Worm (Caenorhabditis elegans): ENCODE results near the gene cyp-32A1.
A peak's percentile ranks its signal among the peaks of the same experiment; 100 is the strongest.

Gene cyp-32A1

ce11 chrV:7775226-7775625, 6.4 kb upstream of the cyp-32A1 start:
- TF ChIP-seq zip-8 (tag; optimal IDR thresholded peaks at IDR 0.05) (no peak), tbx-8 (GFP tag; optimal IDR thresholded peaks at IDR 0.05) (no peak), unc-62 (GFP tag; optimal IDR thresholded peaks at IDR 0.05) (no peak), snpc-4 (tag; optimal IDR thresholded peaks at IDR 0.05) (no peak), mls-2 (tag; optimal IDR thresholded peaks at IDR 0.05) (no peak), ztf-11 (tag; optimal IDR thresholded peaks at IDR 0.05) (no peak), drap-1 (GFP tag; optimal IDR thresholded peaks at IDR 0.05) (no peak), lin-13 (tag; optimal IDR thresholded peaks at IDR 0.05) (no peak), lsy-2 (tag; optimal IDR thresholded peaks at IDR 0.05) (no peak), sptf-1 (tag; optimal IDR thresholded peaks at IDR 0.05) (no peak), ceh-43 (GFP tag; optimal IDR thresholded peaks at IDR 0.05) (no peak), lin-32 (GFP tag; optimal IDR thresholded peaks at IDR 0.05) (no peak), elt-1 (tag; optimal IDR thresholded peaks at IDR 0.05; ENCODE audit: borderline replicate concordance, insufficient read depth) (no peak), cnd-1 (tag; optimal IDR thresholded peaks at IDR 0.05) (no peak), bed-3 (GFP tag; optimal IDR thresholded peaks at IDR 0.05) (no peak)

DNA sequence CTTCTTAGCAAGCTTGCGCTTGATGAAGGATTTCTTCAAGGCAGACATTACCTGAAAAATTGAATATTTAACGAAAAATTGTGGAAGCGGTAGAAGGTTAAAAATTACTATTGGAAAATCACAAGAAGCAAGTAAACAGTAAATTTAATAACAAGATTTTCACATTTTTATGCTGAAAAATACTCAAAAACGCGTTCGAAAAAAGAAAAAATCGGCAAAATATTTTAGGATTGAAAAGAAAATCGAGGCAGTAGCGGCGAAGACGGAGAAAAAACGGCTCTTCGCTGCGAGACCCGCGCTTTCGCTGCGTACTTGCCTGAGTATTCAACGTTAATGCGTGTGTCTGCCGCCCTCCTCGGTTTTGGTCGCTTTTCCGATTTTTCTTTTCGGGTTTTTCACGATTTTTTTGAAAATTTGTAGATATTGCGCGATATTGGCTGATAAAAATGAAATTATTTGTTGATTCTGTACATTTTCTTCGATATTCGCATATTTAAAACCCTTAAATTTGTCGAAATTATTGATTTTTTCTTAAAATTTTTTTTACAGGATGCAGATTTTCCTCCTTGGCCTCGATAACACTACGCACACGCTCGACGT, 5.5 kb upstream of the cyp-32A1 start, which contains the start of the genes rpl-39 and rps-30:
Gene rpl-39, minus strand, starts transcription at position 51 of the 600 bp plus-strand sequence.
Gene rps-30, plus strand, starts transcription at position 550 of the 600 bp plus-strand sequence.
- TF ChIP-seq ham-2 (GFP tag; optimal IDR thresholded peaks at IDR 0.05) (peak; percentile 54), ces-1 (GFP tag; optimal IDR thresholded peaks at IDR 0.05) (peak; percentile 70), ceh-39 (tag; optimal IDR thresholded peaks at IDR 0.05) (peak; percentile 79), unc-62 (GFP tag; optimal IDR thresholded peaks at IDR 0.05) (peak; percentile 19), unc-120 (tag; optimal IDR thresholded peaks at IDR 0.05; ENCODE audit: poor library complexity, severe bottlenecking) (peak; percentile 24), nhr-76 (tag; optimal IDR thresholded peaks at IDR 0.05) (no peak), pha-4 (tag; optimal IDR thresholded peaks at IDR 0.05) (peak; percentile 85), blmp-1 (tag; optimal IDR thresholded peaks at IDR 0.05) (no peak), nhr-237 (tag; optimal IDR thresholded peaks at IDR 0.05) (peak; percentile 92), ztf-11 (tag; optimal IDR thresholded peaks at IDR 0.05) (peak; percentile 8), mls-2 (tag; optimal IDR thresholded peaks at IDR 0.05) (peak; percentile 31), mep-1 (tag; optimal IDR thresholded peaks at IDR 0.05) (peak; percentile 91), lsy-2 (tag; optimal IDR thresholded peaks at IDR 0.05) (peak; percentile 85), hlh-1 (tag; optimal IDR thresholded peaks at IDR 0.05) (peak; percentile 56), drap-1 (GFP tag; optimal IDR thresholded peaks at IDR 0.05) (no peak), sptf-1 (tag; optimal IDR thresholded peaks at IDR 0.05) (peak; percentile 64), lin-13 (tag; optimal IDR thresholded peaks at IDR 0.05) (peak; percentile 75), tbx-8 (GFP tag; optimal IDR thresholded peaks at IDR 0.05) (no peak)

DNA sequence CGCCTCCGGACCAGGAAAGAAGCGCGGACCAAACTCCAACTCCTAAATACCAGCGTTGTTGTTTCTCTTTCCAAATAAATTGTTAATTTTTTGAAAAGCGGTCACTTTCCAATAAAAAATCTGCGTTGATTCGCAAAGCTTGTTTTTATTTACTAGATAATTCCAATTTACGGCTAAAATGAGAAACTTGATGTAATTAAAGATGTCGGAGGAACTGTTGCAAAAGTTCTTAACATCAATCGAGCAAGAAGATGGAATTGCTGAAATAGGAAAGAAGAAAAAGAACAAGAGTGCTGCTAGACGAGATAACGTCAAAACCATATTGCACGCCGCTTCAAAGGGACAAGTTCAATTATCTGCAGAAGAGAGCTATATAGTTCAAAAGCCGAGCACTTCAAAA, 4.5 kb upstream of the cyp-32A1 start, which contains the start of gene C26F1.3:
Gene C26F1.3, plus strand, starts transcription at position 203 of the 400 bp plus-strand sequence.
- TF ChIP-seq nhr-28 (tag; optimal IDR thresholded peaks at IDR 0.05), result no peak
- TF ChIP-seq nhr-76 (tag; optimal IDR thresholded peaks at IDR 0.05), result no peak
- no peak for TF ChIP-seq elt-3 (tag; optimal IDR thresholded peaks at IDR 0.05)
- no peak for TF ChIP-seq cnd-1 (tag; optimal IDR thresholded peaks at IDR 0.05)
- TF ChIP-seq nhr-12 (tag; optimal IDR thresholded peaks at IDR 0.05), result no peak
- no peak for TF ChIP-seq M03D4.4 (tag; optimal IDR thresholded peaks at IDR 0.05)
- no peak for TF ChIP-seq pha-4 (tag; optimal IDR thresholded peaks at IDR 0.05)
- no peak for TF ChIP-seq sem-2 (GFP tag; optimal IDR thresholded peaks at IDR 0.05)
- TF ChIP-seq nhr-2 (tag; optimal IDR thresholded peaks at IDR 0.05), result no peak
- no peak for TF ChIP-seq mep-1 (tag; optimal IDR thresholded peaks at IDR 0.05)
- no peak for TF ChIP-seq tbx-8 (GFP tag; optimal IDR thresholded peaks at IDR 0.05)

ce11 chrV:7778999-7779398, 2.6 kb upstream of the cyp-32A1 start:
- TF ChIP-seq nhr-12 (tag; optimal IDR thresholded peaks at IDR 0.05) (no peak), ceh-43 (GFP tag; optimal IDR thresholded peaks at IDR 0.05) (no peak), M03D4.4 (tag; optimal IDR thresholded peaks at IDR 0.05) (no peak), ces-1 (GFP tag; optimal IDR thresholded peaks at IDR 0.05) (no peak)

ce11 chrV:7785117-7785516, 3.5 kb downstream of the cyp-32A1 start, which contains the start of gene C26F1.1:
Gene C26F1.1, plus strand, starts transcription at chrV:7785417.
- no peak for TF ChIP-seq lin-32 (GFP tag; optimal IDR thresholded peaks at IDR 0.05)
- TF ChIP-seq nhr-12 (tag; optimal IDR thresholded peaks at IDR 0.05), result no peak
- no peak for TF ChIP-seq nhr-237 (tag; optimal IDR thresholded peaks at IDR 0.05)
- no peak for TF ChIP-seq lin-13 (tag; optimal IDR thresholded peaks at IDR 0.05)
- no peak for TF ChIP-seq bed-3 (GFP tag; optimal IDR thresholded peaks at IDR 0.05)
- TF ChIP-seq flh-1 (GFP tag; optimal IDR thresholded peaks at IDR 0.05), result no peak
- TF ChIP-seq unc-39 (tag; optimal IDR thresholded peaks at IDR 0.05), result no peak
